Fruit fly (Drosophila melanogaster): ENCODE results near the gene AdamTS-A.

AdamTS-A gene

dm6 chr3R:15418824-15419530 is 57.0 kb downstream of the AdamTS-A start (continued):
- TF ChIP-seq prd (optimal IDR thresholded peaks at IDR 0.05): no peak
- TF ChIP-seq prd (GFP tag; IDR thresholded peaks at IDR 0.05): peak; percentile 71; the same call in 2 of the 3 replicates
- TF ChIP-seq unc-4 (GFP tag; IDR thresholded peaks at IDR 0.05; ENCODE audit: partially characterized antibody): no peak
- no peak for TF ChIP-seq zen2 (GFP tag; IDR thresholded peaks at IDR 0.05; ENCODE audit: partially characterized antibody)
- peak; percentile 69 for TF ChIP-seq Blimp-1 (GFP tag; optimal IDR thresholded peaks at IDR 0.05)
- TF ChIP-seq BtbVII (GFP tag; optimal IDR thresholded peaks at IDR 0.05): peak; percentile 66
- TF ChIP-seq Lhr (GFP tag; optimal IDR thresholded peaks at IDR 0.05): peak; percentile 48
- peak; percentile 7; the same call in 1 of the 2 replicates for TF ChIP-seq klu (GFP tag; IDR thresholded peaks at IDR 0.05)
- peak; percentile 48 for TF ChIP-seq lab (GFP tag; optimal IDR thresholded peaks at IDR 0.05)
- peak; percentile 72 for TF ChIP-seq Hmr (GFP tag; optimal IDR thresholded peaks at IDR 0.05)
- peak; percentile 51; the same call in 1 of the 2 replicates for TF ChIP-seq Ptx1 (GFP tag; IDR thresholded peaks at IDR 0.05)
- TF ChIP-seq stc (GFP tag; IDR thresholded peaks at IDR 0.05): peak; percentile 48
- no peak for TF ChIP-seq Side (GFP tag; optimal IDR thresholded peaks at IDR 0.05)
- no peak for TF ChIP-seq sna (GFP tag; IDR thresholded peaks at IDR 0.05; ENCODE audit: partially characterized antibody)
- TF ChIP-seq jigr1 (GFP tag; IDR thresholded peaks at IDR 0.05): no peak
- TF ChIP-seq B-H1 (GFP tag; IDR thresholded peaks at IDR 0.05): no peak
- TF ChIP-seq Trl (optimal IDR thresholded peaks at IDR 0.05): peak; percentile 56 to 82
- TF ChIP-seq Trl (GFP tag; optimal IDR thresholded peaks at IDR 0.05): peak; percentile 1
- no peak for TF ChIP-seq mam (GFP tag; optimal IDR thresholded peaks at IDR 0.05)
- no peak for TF ChIP-seq pzg (GFP tag; optimal IDR thresholded peaks at IDR 0.05)
- no peak for TF ChIP-seq CG14965 (GFP tag; optimal IDR thresholded peaks at IDR 0.05; ENCODE audit: borderline replicate concordance)
- TF ChIP-seq bowl (GFP tag; IDR thresholded peaks at IDR 0.05): no peak
- no peak for TF ChIP-seq CG4707 (GFP tag; optimal IDR thresholded peaks at IDR 0.05)
- TF ChIP-seq tll (GFP tag; optimal IDR thresholded peaks at IDR 0.05): peak in 1 of 2 experiments; percentile 50
- TF ChIP-seq gem (tag; optimal IDR thresholded peaks at IDR 0.05): peak; percentile 93
- no peak for TF ChIP-seq oc (tag; optimal IDR thresholded peaks at IDR 0.05)
- TF ChIP-seq al (GFP tag; IDR thresholded peaks at IDR 0.05): no peak
- peak; percentile 86 for TF ChIP-seq CG13424 (tag; optimal IDR thresholded peaks at IDR 0.05)
- no peak for TF ChIP-seq CrebB (tag; optimal IDR thresholded peaks at IDR 0.05)
- no peak for TF ChIP-seq CG3838 (GFP tag; optimal IDR thresholded peaks at IDR 0.05)
- TF ChIP-seq CG17612 (GFP tag; IDR thresholded peaks at IDR 0.05): no peak
- TF ChIP-seq CG12942 (GFP tag; optimal IDR thresholded peaks at IDR 0.05): peak; percentile 46
- peak; percentile 2 for TF ChIP-seq kay (GFP tag; optimal IDR thresholded peaks at IDR 0.05)
- TF ChIP-seq ap (GFP tag; IDR thresholded peaks at IDR 0.05): 0 out of 2 replicates have a peak, but pooled peaks have one; percentile 24
- no peak for TF ChIP-seq gfzf (GFP tag; optimal IDR thresholded peaks at IDR 0.05)
- TF ChIP-seq CG4282 (GFP tag; optimal IDR thresholded peaks at IDR 0.05): no peak
- no peak for TF ChIP-seq CG16813 (GFP tag; IDR thresholded peaks at IDR 0.05; ENCODE audit: partially characterized antibody)
- peak; percentile 82 for TF ChIP-seq dmrt99B (tag; optimal IDR thresholded peaks at IDR 0.05)
- no peak for TF ChIP-seq h (optimal IDR thresholded peaks at IDR 0.05)
- TF ChIP-seq fd64A (GFP tag; optimal IDR thresholded peaks at IDR 0.05): no peak
- TF ChIP-seq CG33557 (GFP tag; optimal IDR thresholded peaks at IDR 0.05): peak; percentile 89
- no peak for TF ChIP-seq chm (GFP tag; IDR thresholded peaks at IDR 0.05)
- TF ChIP-seq schlank (tag; optimal IDR thresholded peaks at IDR 0.05): no peak
- no peak for TF ChIP-seq sob (GFP tag; IDR thresholded peaks at IDR 0.05)
- no peak for TF ChIP-seq pita (GFP tag; optimal IDR thresholded peaks at IDR 0.05)
- TF ChIP-seq CG14050 (GFP tag; IDR thresholded peaks at IDR 0.05): no peak
- TF ChIP-seq scrt (GFP tag; optimal IDR thresholded peaks at IDR 0.05): peak; percentile 41
- no peak for TF ChIP-seq CHES-1-like (GFP tag; optimal IDR thresholded peaks at IDR 0.05)
- peak; percentile 40 for TF ChIP-seq CG9215 (GFP tag; IDR thresholded peaks at IDR 0.05)
- TF ChIP-seq HLH54F (GFP tag; optimal IDR thresholded peaks at IDR 0.05): peak; percentile 29

Measured in whole organism, embryonic.